Worm (Caenorhabditis elegans) whole organism, L2 larva: ENCODE results near the gene F58A6.5.

Experiments used
- C34F6.9 ChIP-seq: fragments of 150-350 bp; optimal IDR thresholded peaks from 2 replicates; lab custom pipeline; 2014; ENCODE audit warnings: missing biosample characterization, missing genetic modification characterization
- Y55F3AM.14 ChIP-seq: fragments of 200-800 bp; sonication (Bioruptor generic); optimal IDR thresholded peaks from 2 replicates; lab custom pipeline; 2018; ENCODE audit warnings: mild to moderate bottlenecking, missing genetic modification characterization, missing compliant biosample characterization
- alr-1 ChIP-seq: fragments of 150-350 bp; optimal IDR thresholded peaks from 2 replicates; lab custom pipeline; 2014; ENCODE audit warnings: missing biosample characterization, missing genetic modification characterization
- ama-1 ChIP-seq: fragments of 150-350 bp; optimal IDR thresholded peaks from 2 replicates; lab custom pipeline; 2018; ENCODE audit warnings: inconsistent platforms
- blmp-1 ChIP-seq: sonication (generic microtip); optimal IDR thresholded peaks from 2 replicates; lab custom pipeline; 2017; ENCODE audit warnings: missing genetic modification characterization, mild to moderate bottlenecking, missing compliant biosample characterization, antibody characterized with exemption, moderate library complexity; ENCODE audit not compliant: insufficient read depth
- ceh-82 ChIP-seq: fragments of 150-350 bp; optimal IDR thresholded peaks from 2 replicates; lab custom pipeline; 2014; ENCODE audit warnings: missing biosample characterization, missing genetic modification characterization
- egl-27 ChIP-seq: sonication (generic microtip); optimal IDR thresholded peaks from 3 replicates; lab custom pipeline; 2017; ENCODE audit warnings: missing biosample characterization, missing genetic modification reagents, missing genetic modification characterization
- fos-1 ChIP-seq: fragments of 150-350 bp; optimal IDR thresholded peaks from 2 replicates; lab custom pipeline; 2014; ENCODE audit warnings: missing biosample characterization, missing genetic modification characterization
- mab-5 ChIP-seq: fragments of 150-350 bp; optimal IDR thresholded peaks from 2 replicates; lab custom pipeline; 2014; ENCODE audit warnings: missing biosample characterization, missing genetic modification characterization
- nhr-25 ChIP-seq: fragments of 150-350 bp; sonication (generic microtip); optimal IDR thresholded peaks from 3 replicates; lab custom pipeline; 2014; ENCODE audit warnings: missing biosample characterization, missing genetic modification characterization
- skn-1 ChIP-seq: sonication (generic microtip); optimal IDR thresholded peaks from 2 replicates; lab custom pipeline; 2017; ENCODE audit warnings: missing biosample characterization, missing genetic modification characterization
- snpc-4 ChIP-seq: fragments of 150-350 bp; optimal IDR thresholded peaks from 2 replicates; lab custom pipeline; 2014; ENCODE audit warnings: missing biosample characterization, missing genetic modification characterization
- unc-62 ChIP-seq: fragments of 150-350 bp; optimal IDR thresholded peaks from 2 replicates; lab custom pipeline; 2014; ENCODE audit warnings: missing biosample characterization, missing genetic modification reagents, missing genetic modification characterization
- ztf-4 ChIP-seq: fragments of 150-350 bp; optimal IDR thresholded peaks from 2 replicates; lab custom pipeline; 2014; ENCODE audit warnings: missing biosample characterization, missing genetic modification characterization

DNA sequence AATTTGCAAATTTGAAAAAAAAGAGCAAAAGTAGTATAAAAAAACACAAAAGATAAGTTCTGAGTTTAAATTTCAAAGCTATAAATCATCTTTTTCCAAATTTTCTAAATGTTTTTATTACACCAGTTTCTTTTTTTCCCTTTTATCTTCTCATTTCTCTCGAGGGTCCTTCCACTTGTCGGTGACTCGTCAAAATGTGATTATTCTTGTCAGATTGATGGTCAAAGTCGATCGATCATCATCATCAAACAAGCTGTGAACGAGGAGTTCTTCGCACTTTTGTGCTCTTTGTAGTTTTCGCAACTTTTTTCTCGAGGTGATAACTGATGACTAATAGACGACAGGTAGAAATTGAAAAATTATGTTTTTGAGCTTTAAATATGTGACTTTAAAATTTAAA lies 27.6 kb downstream of the F58A6.5 start:
- TF ChIP-seq unc-62 (GFP tag; lab: Kevin White, UChicago) (peak; percentile 7), Y55F3AM.14 (no peak), mab-5 (no peak), ztf-4 (no peak), blmp-1 (tag; lab: Kevin White, UChicago) (no peak), C34F6.9 (tag; lab: Kevin White, UChicago) (no peak), snpc-4 (tag; lab: Kevin White, UChicago) (no peak), egl-27 (tag; lab: Kevin White, UChicago) (no peak), ama-1 (no peak), alr-1 (tag; lab: Kevin White, UChicago) (no peak), skn-1 (no peak), fos-1 (tag; lab: Kevin White, UChicago) (no peak), ceh-82 (tag; lab: Kevin White, UChicago) (no peak), nhr-25 (no peak)
